Fruit fly (Drosophila melanogaster) S2 (cell line): Measurements from ENCODE around the gene Hsp22.

ENCODE experiments used
- CG8478 ChIP-seq: fragments of >200 bp; optimal IDR thresholded peaks from 2 replicates; lab custom pipeline; 2018
- CTCF ChIP-seq, 2 experiments: fragments of >200 bp; optimal IDR thresholded peaks; 2 replicates each; lab custom pipeline; 2018

DNA sequence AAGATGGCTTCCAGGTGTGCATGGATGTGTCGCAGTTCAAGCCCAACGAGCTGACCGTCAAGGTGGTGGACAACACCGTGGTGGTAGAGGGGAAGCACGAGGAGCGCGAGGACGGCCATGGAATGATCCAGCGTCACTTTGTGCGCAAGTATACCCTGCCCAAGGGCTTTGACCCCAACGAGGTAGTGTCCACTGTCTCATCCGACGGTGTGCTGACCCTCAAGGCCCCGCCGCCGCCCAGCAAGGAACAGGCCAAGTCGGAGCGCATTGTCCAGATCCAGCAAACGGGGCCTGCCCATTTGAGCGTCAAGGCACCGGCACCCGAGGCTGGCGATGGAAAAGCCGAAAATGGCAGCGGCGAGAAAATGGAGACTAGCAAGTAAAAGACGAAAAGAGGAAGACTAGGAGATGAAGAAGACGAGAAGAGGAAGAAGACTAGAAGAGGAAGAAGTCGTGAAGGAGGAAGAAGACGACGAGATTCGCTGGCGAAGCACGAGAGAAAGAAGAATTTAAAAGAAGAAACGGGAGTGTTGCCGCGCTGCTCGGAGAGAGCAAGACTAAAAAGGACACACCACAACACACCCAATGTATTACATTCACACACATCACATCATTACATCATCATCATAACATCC is 11.8 kb downstream of the Hsp22 start:
- TF ChIP-seq CTCF (optimal IDR thresholded peaks at IDR 0.05; lab: Kevin White, UChicago) (no peak), CG8478 (no peak)
